Worm (Caenorhabditis elegans) whole organism, young adult: ENCODE data around the gene tag-273.

Experiments used
- akir-1 ChIP-seq: fragments of 200-800 bp; sonication (Bioruptor generic); optimal IDR thresholded peaks from 2 replicates; lab custom pipeline; 2018; ENCODE audit warnings: mild to moderate bottlenecking, missing genetic modification characterization, moderate library complexity, missing compliant biosample characterization
- ama-1 ChIP-seq, 3 experiments: fragments of 150-350 bp in 1 of 3; sonication (generic microtip) in 2 of 3; optimal IDR thresholded peaks; 2 replicates each; lab custom pipeline; 2014 to 2018; ENCODE audit warnings: missing biosample characterization in 2 of 3, missing genetic modification characterization in 2 of 3, missing genetic modification reagents in 2 of 3
- attf-3 ChIP-seq: fragments of 200-800 bp; sonication (Bioruptor generic); conservative IDR thresholded peaks from 2 replicates; pipeline ENCODE4 v1.3.6; 2022; ENCODE audit warnings: missing genetic modification reagents, missing genetic modification characterization, missing compliant biosample characterization
- ceh-40 ChIP-seq: fragments of 200-800 bp; sonication (Bioruptor generic); IDR thresholded peaks from 2 replicates; pipeline ENCODE4 v1.3.6; 2022; ENCODE audit warnings: missing genetic modification characterization, missing compliant biosample characterization
- ets-4 ChIP-seq: fragments of 200-800 bp; sonication (Bioruptor generic); optimal IDR thresholded peaks from 2 replicates; lab custom pipeline; 2018; ENCODE audit warnings: mild to moderate bottlenecking, missing genetic modification characterization, missing compliant biosample characterization
- madf-6 ChIP-seq: fragments of 200-800 bp; sonication (Bioruptor generic); IDR thresholded peaks from 2 replicates; pipeline ENCODE4 v1.3.6; 2022; ENCODE audit warnings: missing genetic modification reagents, missing genetic modification characterization, missing compliant biosample characterization
- mes-4 ChIP-seq: sonication (generic microtip); optimal IDR thresholded peaks from 2 replicates; lab custom pipeline; 2016; ENCODE audit warnings: missing genotype, missing genetic modification characterization, missing compliant biosample characterization
- nfya-1 ChIP-seq: sonication (generic microtip); optimal IDR thresholded peaks from 2 replicates; lab custom pipeline; 2017; ENCODE audit warnings: antibody characterized with exemption, missing compliant biosample characterization, missing genetic modification characterization, borderline replicate concordance; ENCODE audit not compliant: insufficient read depth
- nfya-2 ChIP-seq: fragments of 200-800 bp; sonication (Bioruptor generic); IDR thresholded peaks from 2 replicates; pipeline ENCODE4 v1.3.6; 2022; ENCODE audit warnings: missing genetic modification reagents, missing genetic modification characterization, missing compliant biosample characterization
- sea-2 ChIP-seq: fragments of 200-800 bp; sonication (Bioruptor generic); IDR thresholded peaks from 2 replicates; pipeline ENCODE4 v1.3.6; 2022; ENCODE audit warnings: missing genetic modification characterization, missing compliant biosample characterization
- snpc-1.1 ChIP-seq: sonication (generic microtip); optimal IDR thresholded peaks from 2 replicates; lab custom pipeline; 2017; ENCODE audit warnings: missing genetic modification characterization, mild to moderate bottlenecking, missing compliant biosample characterization, antibody characterized with exemption, moderate library complexity, missing genotype, missing genetic modification reagents; ENCODE audit not compliant: insufficient read depth
- unc-62 ChIP-seq: fragments of 150-350 bp; optimal IDR thresholded peaks from 2 replicates; lab custom pipeline; 2014; ENCODE audit warnings: missing biosample characterization, missing genetic modification reagents, missing genetic modification characterization
- ztf-3 ChIP-seq: fragments of 200-800 bp; sonication (Bioruptor generic); optimal IDR thresholded peaks from 2 replicates; lab custom pipeline; 2018; ENCODE audit warnings: mild to moderate bottlenecking, missing genetic modification characterization, missing compliant biosample characterization

DNA sequence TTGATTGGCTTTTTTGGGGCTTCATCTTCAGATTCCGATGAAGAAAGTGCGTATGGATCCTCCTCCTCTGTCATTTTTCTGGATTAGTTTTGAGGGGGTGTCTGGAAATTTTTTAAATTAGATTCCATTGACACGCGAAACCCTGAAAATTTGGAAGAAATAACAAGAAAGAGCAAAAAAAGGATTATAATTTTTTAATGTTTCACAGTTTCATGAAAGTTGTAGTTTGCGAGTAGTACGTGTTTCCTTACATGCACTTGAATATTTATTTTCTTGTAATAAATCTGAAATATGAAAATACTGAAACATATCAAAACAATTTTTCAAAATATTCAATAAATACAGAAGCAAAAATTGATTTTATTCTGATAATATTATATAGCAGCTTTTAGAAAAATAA is at the start of gene tag-273:
- TF ChIP-seq ama-1 (optimal IDR thresholded peaks at IDR 0.05; lab: Kevin White, UChicago) (no peak), ama-1 (GFP tag; optimal IDR thresholded peaks at IDR 0.05; lab: Kevin White, UChicago) (no peak), mes-4 (no peak), attf-3 (no peak), unc-62 (no peak), ceh-40 (GFP tag; lab: Robert Waterston, UW) (no peak), ets-4 (GFP tag; lab: Kevin White, UChicago) (no peak), nfya-2 (no peak), madf-6 (GFP tag; lab: Robert Waterston, UW) (no peak), nfya-1 (tag; lab: Kevin White, UChicago) (no peak), akir-1 (GFP tag; lab: Kevin White, UChicago) (no peak), snpc-1.1 (tag; lab: Kevin White, UChicago) (no peak), ztf-3 (GFP tag; lab: Kevin White, UChicago) (no peak), sea-2 (GFP tag; lab: Robert Waterston, UW) (no peak)
